Fruit fly (Drosophila melanogaster) whole organism, embryonic: Measurements from ENCODE around the gene CG6739.
A peak's percentile ranks its signal among the peaks of the same experiment; 100 is the strongest.

Experiments
- CG17568 ChIP-seq: fragments of 200-800 bp; sonication (Bioruptor generic); optimal IDR thresholded peaks from 2 replicates; lab custom pipeline; 2018; ENCODE audit warnings: missing biosample characterization, mild to moderate bottlenecking, missing genetic modification characterization, moderate library complexity
- CG8388 ChIP-seq: fragments of 200-800 bp; sonication (Bioruptor generic); optimal IDR thresholded peaks from 2 replicates; lab custom pipeline; 2019; ENCODE audit warnings: missing biosample characterization, mild to moderate bottlenecking, missing genetic modification characterization, moderate library complexity
- Oaz ChIP-seq: fragments of 200-800 bp; sonication (Bioruptor generic); IDR thresholded peaks from 2 replicates; pipeline ENCODE4 v1.3.6; 2022; ENCODE audit warnings: missing biosample characterization, missing genetic modification characterization
- al ChIP-seq: fragments of 200-800 bp; sonication (Bioruptor generic); IDR thresholded peaks from 2 replicates; pipeline ENCODE4 v1.3.6; 2022; ENCODE audit warnings: missing biosample characterization, missing genetic modification characterization
- caup ChIP-seq: fragments of 200-800 bp; sonication (Bioruptor generic); optimal IDR thresholded peaks from 3 replicates; lab custom pipeline; 2017; ENCODE audit warnings: missing biosample characterization, mild to moderate bottlenecking, missing genetic modification characterization, moderate library complexity; ENCODE audit not compliant: severe bottlenecking
- gcm ChIP-seq: fragments of 200-800 bp; sonication (Bioruptor generic); optimal IDR thresholded peaks from 2 replicates; lab custom pipeline; 2019; ENCODE audit warnings: missing biosample characterization, mild to moderate bottlenecking, missing genetic modification characterization, moderate library complexity
- nerfin-2 ChIP-seq: fragments of 200-800 bp; sonication (Bioruptor generic); IDR thresholded peaks from 2 replicates; pipeline ENCODE4 v1.3.6; 2022; ENCODE audit warnings: missing biosample characterization, missing genetic modification characterization; ENCODE audit not compliant: partially characterized antibody
- pb ChIP-seq: fragments of 200-800 bp; sonication (Bioruptor generic); optimal IDR thresholded peaks from 3 replicates; lab custom pipeline; 2016; ENCODE audit warnings: missing biosample characterization, missing genetic modification characterization
- tio ChIP-seq: fragments of 200-800 bp; sonication (Bioruptor generic); optimal IDR thresholded peaks from 2 replicates; lab custom pipeline; 2017; ENCODE audit warnings: missing biosample characterization, missing genetic modification characterization, inconsistent platforms

DNA sequence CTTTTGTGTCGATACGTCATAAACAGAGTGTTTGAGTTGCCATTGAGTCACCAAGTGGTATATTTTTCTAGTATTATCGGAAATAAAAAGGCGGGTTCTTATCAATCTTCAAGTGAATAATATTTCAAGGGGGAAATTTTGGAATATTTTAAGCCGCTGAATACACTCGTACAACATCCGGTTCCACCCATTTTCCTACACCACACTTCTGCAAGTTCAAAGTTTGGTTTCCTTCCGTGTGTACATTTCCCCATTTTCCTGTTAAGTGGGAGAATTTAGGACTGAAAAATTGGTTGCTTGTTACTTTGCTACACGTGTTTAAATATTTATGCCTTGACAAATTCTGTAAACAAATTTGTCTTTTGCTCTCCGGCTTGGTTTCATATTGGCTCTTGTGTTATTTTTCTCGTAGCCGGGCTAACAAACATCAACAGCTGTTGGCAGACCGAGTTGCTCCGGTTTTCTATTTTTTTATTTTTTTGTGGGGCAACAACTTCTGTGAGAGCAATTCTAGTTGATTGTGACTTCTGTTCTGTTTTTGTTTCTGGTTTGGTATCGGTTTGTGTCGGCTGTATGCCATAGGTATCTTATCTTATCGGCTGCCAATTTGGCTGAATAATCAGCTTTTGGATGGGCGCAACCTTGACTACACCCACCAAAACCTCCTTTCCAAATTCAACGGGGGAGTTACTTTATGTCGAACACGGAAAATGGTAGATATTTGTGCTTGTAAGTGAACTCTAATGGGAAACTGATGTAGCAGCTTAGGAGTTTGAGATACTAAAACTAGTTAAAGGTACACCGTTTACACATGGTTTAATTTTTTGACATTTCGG lies 36.3 kb upstream of the CG6739 start:
- TF ChIP-seq pb (GFP tag; lab: Kevin White, UChicago) (no peak), tio (GFP tag; lab: Kevin White, UChicago) (no peak), CG8388 (GFP tag; lab: Kevin White, UChicago) (no peak), gcm (GFP tag; lab: Kevin White, UChicago) (no peak), caup (GFP tag; lab: Kevin White, UChicago) (peak; percentile 38), CG17568 (GFP tag; lab: Kevin White, UChicago) (peak; percentile 37), Oaz (no peak), nerfin-2 (no peak), al (GFP tag; lab: Robert Waterston, UW) (no peak)
